Worm (Caenorhabditis elegans): ENCODE measurements around the gene ins-7.

The ins-7 gene

DNA sequence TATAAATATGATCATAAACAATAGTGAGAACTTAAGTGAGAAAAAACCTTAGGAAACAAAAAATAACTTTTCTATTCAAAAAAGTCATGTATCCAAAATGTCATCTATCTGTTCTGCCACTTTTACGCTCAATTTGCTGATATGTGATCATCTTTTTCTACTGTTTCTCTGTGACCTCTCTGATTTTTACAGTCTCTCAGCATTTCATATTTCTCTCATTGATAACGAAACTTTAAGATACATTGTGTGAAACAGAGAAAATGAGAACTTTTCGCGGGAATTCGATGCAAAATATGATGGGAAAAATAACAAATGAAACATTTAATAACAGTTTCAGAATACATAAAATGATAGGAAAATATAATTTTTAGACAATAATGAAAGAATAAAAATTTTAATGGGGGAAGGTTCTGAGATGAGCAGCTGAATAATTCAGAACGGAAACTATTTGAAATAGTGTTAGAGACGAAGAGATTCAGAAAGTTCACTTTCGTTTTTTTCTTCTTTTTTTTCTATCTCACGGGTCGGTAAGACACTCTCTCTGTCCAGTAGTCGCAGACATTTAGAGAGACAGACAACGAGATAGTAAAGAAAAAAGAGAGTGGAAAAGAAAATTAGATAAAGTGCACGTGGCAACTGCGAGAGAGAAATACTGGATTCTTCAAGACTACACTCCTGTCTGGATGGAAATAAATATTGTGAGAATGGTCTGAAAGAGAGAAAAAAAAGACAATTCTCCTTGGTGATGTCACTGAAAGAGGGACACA is 5.2 kb downstream of the ins-7 start (continued):
- TF ChIP-seq egl-13 (tag; optimal IDR thresholded peaks at IDR 0.05): peak; percentile 43
- no peak for TF ChIP-seq aly-2 (tag; optimal IDR thresholded peaks at IDR 0.05)
- TF ChIP-seq snu-23 (GFP tag; optimal IDR thresholded peaks at IDR 0.05): peak; percentile 80
- TF ChIP-seq nhr-47 (tag; optimal IDR thresholded peaks at IDR 0.05): peak; percentile 77
- no peak for TF ChIP-seq vab-15 (tag; optimal IDR thresholded peaks at IDR 0.05)
- peak; percentile 55 for TF ChIP-seq nhr-19 (GFP tag; conservative IDR thresholded peaks at IDR 0.05)
- TF ChIP-seq lin-14 (GFP tag; optimal IDR thresholded peaks at IDR 0.05): peak; percentile 95
- TF ChIP-seq ets-5 (GFP tag; IDR thresholded peaks at IDR 0.05): no peak
- no peak for TF ChIP-seq ceh-90 (tag; optimal IDR thresholded peaks at IDR 0.05)
- peak; percentile 55 for TF ChIP-seq nhr-90 (tag; optimal IDR thresholded peaks at IDR 0.05; ENCODE audit: poor library complexity)
- TF ChIP-seq pag-3 (tag; optimal IDR thresholded peaks at IDR 0.05; ENCODE audit: borderline replicate concordance, insufficient read depth): no peak
- no peak for TF ChIP-seq ces-1 (GFP tag; optimal IDR thresholded peaks at IDR 0.05)
- TF ChIP-seq fkh-10 (GFP tag; optimal IDR thresholded peaks at IDR 0.05): peak; percentile 55
- TF ChIP-seq C16A3.4 (tag; optimal IDR thresholded peaks at IDR 0.05): peak; percentile 17
- TF ChIP-seq F16B12.6 (tag; optimal IDR thresholded peaks at IDR 0.05): no peak
- peak; percentile 49 for TF ChIP-seq nhr-77 (tag; optimal IDR thresholded peaks at IDR 0.05)
- no peak for TF ChIP-seq ceh-8 (GFP tag; optimal IDR thresholded peaks at IDR 0.05)
- TF ChIP-seq nhr-85 (tag): peak; percentile 87
- TF ChIP-seq grh-1 (GFP tag; IDR thresholded peaks at IDR 0.05): 0 out of 2 replicates have a peak, but pooled peaks have one; percentile 31
- TF ChIP-seq aha-1 (tag; optimal IDR thresholded peaks at IDR 0.05): no peak
- no peak for TF ChIP-seq pax-3 (tag; optimal IDR thresholded peaks at IDR 0.05)
- no peak for TF ChIP-seq unc-30 (tag; optimal IDR thresholded peaks at IDR 0.05)
- TF ChIP-seq efl-1 (optimal IDR thresholded peaks at IDR 0.05): peak; percentile 59 to 63
- TF ChIP-seq efl-1 (GFP tag; optimal IDR thresholded peaks at IDR 0.05 in 1 of 2): peak; percentile 37 to 78
- no peak for TF ChIP-seq nhr-12 (tag; optimal IDR thresholded peaks at IDR 0.05)
- peak; percentile 19 for TF ChIP-seq fkh-8 (tag; optimal IDR thresholded peaks at IDR 0.05)
- TF ChIP-seq ceh-82 (tag; optimal IDR thresholded peaks at IDR 0.05): peak; percentile 46 to 55 (median 48)
- peak; percentile 54 for TF ChIP-seq irx-1 (tag; optimal IDR thresholded peaks at IDR 0.05)
- TF ChIP-seq snpc-4 (tag; optimal IDR thresholded peaks at IDR 0.05): peak; percentile 3
- TF ChIP-seq nhr-20 (tag; optimal IDR thresholded peaks at IDR 0.05): peak; percentile 96
- no peak for TF ChIP-seq sptf-1 (tag; optimal IDR thresholded peaks at IDR 0.05)
- no peak for TF ChIP-seq tlp-1 (tag; optimal IDR thresholded peaks at IDR 0.05)
- TF ChIP-seq elt-2 (tag; optimal IDR thresholded peaks at IDR 0.05): peak; percentile 23
- peak; percentile 41 for TF ChIP-seq ztf-4 (tag; optimal IDR thresholded peaks at IDR 0.05)
- no peak for TF ChIP-seq hpl-2 (GFP tag; optimal IDR thresholded peaks at IDR 0.05)
- no peak for TF ChIP-seq alr-1 (tag; optimal IDR thresholded peaks at IDR 0.05; ENCODE audit: borderline replicate concordance)
- peak; percentile 30 for TF ChIP-seq sox-4 (tag; optimal IDR thresholded peaks at IDR 0.05)
- TF ChIP-seq nhr-11 (tag; optimal IDR thresholded peaks at IDR 0.05): peak; percentile 65
- TF ChIP-seq efl-3 (GFP tag; optimal IDR thresholded peaks at IDR 0.05): no peak
- peak; percentile 37 for TF ChIP-seq zag-1 (tag; optimal IDR thresholded peaks at IDR 0.05)
- TF ChIP-seq rnt-1 (tag; optimal IDR thresholded peaks at IDR 0.05): peak; percentile 81
- TF ChIP-seq ceh-63 (GFP tag; optimal IDR thresholded peaks at IDR 0.05): no peak
- TF ChIP-seq mep-1 (tag; optimal IDR thresholded peaks at IDR 0.05): peak; percentile 82
- no peak for TF ChIP-seq nhr-28 (tag; optimal IDR thresholded peaks at IDR 0.05)
- TF ChIP-seq hlh-4 (tag; optimal IDR thresholded peaks at IDR 0.05): no peak
- TF ChIP-seq lin-13 (GFP tag; optimal IDR thresholded peaks at IDR 0.05): peak; percentile 28
- no peak for TF ChIP-seq hlh-17 (GFP tag; optimal IDR thresholded peaks at IDR 0.05; ENCODE audit: borderline replicate concordance)
- peak; percentile 67 for TF ChIP-seq skn-1 (tag; optimal IDR thresholded peaks at IDR 0.05)
- no peak for TF ChIP-seq nhr-76 (tag; optimal IDR thresholded peaks at IDR 0.05)
